Worm (Caenorhabditis elegans) whole organism, mixed stage, embryonic: ENCODE data around the gene snrp-40.1.

ENCODE experiments used
- M03D4.4 ChIP-seq: sonication (generic microtip); optimal IDR thresholded peaks from 2 replicates; lab custom pipeline; 2017; ENCODE audit warnings: mild to moderate bottlenecking, missing genetic modification characterization, missing compliant biosample characterization
- bed-3 ChIP-seq: fragments of 200-800 bp; sonication (Bioruptor generic); optimal IDR thresholded peaks from 3 replicates; lab custom pipeline; 2018; ENCODE audit warnings: mild to moderate bottlenecking, missing genetic modification characterization, moderate library complexity, missing compliant biosample characterization
- blmp-1 ChIP-seq: fragments of 150-350 bp; optimal IDR thresholded peaks from 2 replicates; lab custom pipeline; 2014; ENCODE audit warnings: missing biosample characterization, missing genetic modification characterization
- ceh-39 ChIP-seq: fragments of 150-350 bp; optimal IDR thresholded peaks from 2 replicates; lab custom pipeline; 2014; ENCODE audit warnings: missing biosample characterization, missing genetic modification characterization
- ceh-43 ChIP-seq: fragments of 200-800 bp; sonication (Bioruptor generic); optimal IDR thresholded peaks from 2 replicates; lab custom pipeline; 2018; ENCODE audit warnings: mild to moderate bottlenecking, missing genetic modification characterization, moderate library complexity, missing compliant biosample characterization
- ces-1 ChIP-seq: fragments of 150-350 bp; optimal IDR thresholded peaks from 2 replicates; lab custom pipeline; 2014; ENCODE audit warnings: missing biosample characterization, missing genetic modification reagents, missing genetic modification characterization
- cnd-1 ChIP-seq: fragments of 200-800 bp; sonication (Bioruptor generic); optimal IDR thresholded peaks from 2 replicates; lab custom pipeline; 2018; ENCODE audit warnings: mild to moderate bottlenecking, missing genetic modification characterization, missing compliant biosample characterization
- drap-1 ChIP-seq: fragments of 200-800 bp; sonication (Bioruptor generic); optimal IDR thresholded peaks from 3 replicates; lab custom pipeline; 2018; ENCODE audit warnings: mild to moderate bottlenecking, missing genetic modification characterization, missing compliant biosample characterization
- elt-1 ChIP-seq: sonication (generic microtip); optimal IDR thresholded peaks from 2 replicates; lab custom pipeline; 2017; ENCODE audit warnings: missing genetic modification characterization, mild to moderate bottlenecking, missing compliant biosample characterization, antibody characterized with exemption, moderate library complexity, borderline replicate concordance; ENCODE audit not compliant: insufficient read depth
- elt-3 ChIP-seq: fragments of 150-350 bp; optimal IDR thresholded peaks from 2 replicates; lab custom pipeline; 2014; ENCODE audit warnings: missing biosample characterization, missing genetic modification characterization
- flh-1 ChIP-seq: fragments of 200-800 bp; sonication (Bioruptor generic); optimal IDR thresholded peaks from 2 replicates; lab custom pipeline; 2018; ENCODE audit warnings: mild to moderate bottlenecking, missing genetic modification characterization, moderate library complexity, missing compliant biosample characterization
- ham-2 ChIP-seq: fragments of 200-800 bp; sonication (Bioruptor generic); optimal IDR thresholded peaks from 2 replicates; lab custom pipeline; 2018; ENCODE audit warnings: mild to moderate bottlenecking, missing genetic modification characterization, missing compliant biosample characterization
- hlh-1 ChIP-seq: fragments of 150-350 bp; optimal IDR thresholded peaks from 2 replicates; lab custom pipeline; 2014; ENCODE audit warnings: missing biosample characterization, missing genetic modification reagents, missing genetic modification characterization
- lin-13 ChIP-seq: fragments of 150-350 bp; optimal IDR thresholded peaks from 2 replicates; lab custom pipeline; 2014; ENCODE audit warnings: missing biosample characterization, missing genetic modification characterization
- lsy-2 ChIP-seq: fragments of 150-350 bp; optimal IDR thresholded peaks from 2 replicates; lab custom pipeline; 2014; ENCODE audit warnings: missing biosample characterization, missing genetic modification characterization
- mab-5 ChIP-seq: fragments of 150-350 bp; optimal IDR thresholded peaks from 2 replicates; lab custom pipeline; 2014; ENCODE audit warnings: missing biosample characterization, missing genetic modification characterization
- mep-1 ChIP-seq: fragments of 150-350 bp; optimal IDR thresholded peaks from 2 replicates; lab custom pipeline; 2017; ENCODE audit warnings: missing biosample characterization, missing genetic modification reagents, missing genetic modification characterization, inconsistent platforms
- mls-2 ChIP-seq: sonication (generic microtip); optimal IDR thresholded peaks from 2 replicates; lab custom pipeline; 2016; ENCODE audit warnings: mild to moderate bottlenecking, missing genetic modification characterization, moderate library complexity, missing compliant biosample characterization
- nhr-237 ChIP-seq: fragments of 150-350 bp; optimal IDR thresholded peaks from 2 replicates; lab custom pipeline; 2014; ENCODE audit warnings: missing biosample characterization, missing genetic modification characterization
- nhr-28 ChIP-seq: fragments of 150-350 bp; optimal IDR thresholded peaks from 2 replicates; lab custom pipeline; 2014; ENCODE audit warnings: missing biosample characterization, missing genetic modification characterization
- nhr-76 ChIP-seq: sonication (generic microtip); optimal IDR thresholded peaks from 2 replicates; lab custom pipeline; 2017; ENCODE audit warnings: missing biosample characterization, missing genetic modification characterization
- pha-4 ChIP-seq: fragments of 150-350 bp; optimal IDR thresholded peaks from 2 replicates; lab custom pipeline; 2018; ENCODE audit warnings: missing biosample characterization, missing genetic modification reagents, missing genetic modification characterization
- sem-2 ChIP-seq: fragments of 200-800 bp; sonication (Bioruptor generic); optimal IDR thresholded peaks from 2 replicates; lab custom pipeline; 2018; ENCODE audit warnings: mild to moderate bottlenecking, missing genetic modification characterization, missing compliant biosample characterization
- snpc-4 ChIP-seq: fragments of 150-350 bp; optimal IDR thresholded peaks from 2 replicates; lab custom pipeline; 2014; ENCODE audit warnings: missing biosample characterization, missing genetic modification characterization
- sptf-1 ChIP-seq: sonication (generic microtip); optimal IDR thresholded peaks from 2 replicates; lab custom pipeline; 2017; ENCODE audit warnings: mild to moderate bottlenecking, missing genetic modification characterization, moderate library complexity, missing compliant biosample characterization
- tbx-8 ChIP-seq: fragments of 200-800 bp; sonication (Bioruptor generic); optimal IDR thresholded peaks from 2 replicates; lab custom pipeline; 2018; ENCODE audit warnings: mild to moderate bottlenecking, missing genetic modification characterization, moderate library complexity, missing compliant biosample characterization
- unc-120 ChIP-seq: sonication (generic microtip); optimal IDR thresholded peaks from 2 replicates; lab custom pipeline; 2017; ENCODE audit warnings: missing genetic modification characterization, missing compliant biosample characterization; ENCODE audit not compliant: poor library complexity, severe bottlenecking
- unc-39 ChIP-seq: fragments of 150-350 bp; optimal IDR thresholded peaks from 2 replicates; lab custom pipeline; 2014; ENCODE audit warnings: missing biosample characterization, missing genetic modification characterization
- unc-62 ChIP-seq: fragments of 150-350 bp; optimal IDR thresholded peaks from 2 replicates; lab custom pipeline; 2014; ENCODE audit warnings: missing biosample characterization, missing genetic modification reagents, missing genetic modification characterization
- ztf-11 ChIP-seq: fragments of 150-350 bp; optimal IDR thresholded peaks from 2 replicates; lab custom pipeline; 2014; ENCODE audit warnings: missing biosample characterization, missing genetic modification characterization

Gene snrp-40.1

ce11 chrX:11299642-11300307, at the start of gene snrp-40.1, which contains the start of gene F08G12.3:
snrp-40.1 (minus strand) TSS chrX:11299784.
F08G12.3 (plus strand) TSS chrX:11300257.
- TF ChIP-seq hlh-1 (tag; lab: Kevin White, UChicago), result peak; percentile 73
- peak; percentile 72 for TF ChIP-seq M03D4.4 (tag; lab: Kevin White, UChicago)
- peak; percentile 46 for TF ChIP-seq ces-1 (GFP tag; lab: Kevin White, UChicago)
- TF ChIP-seq unc-120 (tag; lab: Kevin White, UChicago), result peak; percentile 15
- peak; percentile 48 for TF ChIP-seq mls-2
- TF ChIP-seq unc-62 (GFP tag; lab: Kevin White, UChicago), result peak; percentile 13
- peak; percentile 66 for TF ChIP-seq sptf-1 (tag; lab: Kevin White, UChicago)
- TF ChIP-seq tbx-8 (GFP tag; lab: Kevin White, UChicago), result no peak
- TF ChIP-seq ztf-11 (tag; lab: Kevin White, UChicago), result peak; percentile 49
- TF ChIP-seq cnd-1 (tag; lab: Kevin White, UChicago), result peak; percentile 29
- no peak for TF ChIP-seq mab-5 (tag; lab: Kevin White, UChicago)
- no peak for TF ChIP-seq snpc-4
- no peak for TF ChIP-seq ceh-43
- peak; percentile 56 for TF ChIP-seq drap-1 (GFP tag; lab: Kevin White, UChicago)
- TF ChIP-seq unc-39 (tag; lab: Kevin White, UChicago), result peak; percentile 15
- TF ChIP-seq lsy-2 (tag; lab: Kevin White, UChicago), result peak; percentile 48
- peak; percentile 52 for TF ChIP-seq pha-4 (tag; lab: Kevin White, UChicago)
- peak; percentile 35 for TF ChIP-seq mep-1 (tag; lab: Kevin White, UChicago)
- no peak for TF ChIP-seq nhr-237
- no peak for TF ChIP-seq blmp-1 (tag; lab: Kevin White, UChicago)

- no peak for TF ChIP-seq pha-4 (tag; lab: Kevin White, UChicago)
Observed at ce11 chrX:11346155-11346554, 46.6 kb upstream of the snrp-40.1 start, which contains the start of gene oct-2. oct-2 (plus strand) TSS chrX:11346455.

- TF ChIP-seq sem-2 (GFP tag; lab: Kevin White, UChicago), result no peak
- TF ChIP-seq ces-1 (GFP tag; lab: Kevin White, UChicago), result peak; percentile 89
- TF ChIP-seq bed-3 (GFP tag; lab: Kevin White, UChicago), result no peak
Observed at ce11 chrX:11345471-11345870, 45.9 kb upstream of the snrp-40.1 start.

ce11 chrX:11344899-11345298, 45.3 kb upstream of the snrp-40.1 start:
- TF ChIP-seq sem-2 (GFP tag; lab: Kevin White, UChicago) (no peak), lsy-2 (tag; lab: Kevin White, UChicago) (no peak), unc-62 (GFP tag; lab: Kevin White, UChicago) (peak; percentile 21), tbx-8 (GFP tag; lab: Kevin White, UChicago) (no peak), mls-2 (no peak), nhr-237 (no peak), M03D4.4 (tag; lab: Kevin White, UChicago) (no peak), ceh-39 (tag; lab: Kevin White, UChicago) (no peak), sptf-1 (tag; lab: Kevin White, UChicago) (no peak), hlh-1 (tag; lab: Kevin White, UChicago) (peak; percentile 61), elt-1 (tag; lab: Kevin White, UChicago) (no peak), bed-3 (GFP tag; lab: Kevin White, UChicago) (no peak)

- TF ChIP-seq lsy-2 (tag; lab: Kevin White, UChicago) (no peak), snpc-4 (no peak), flh-1 (no peak), elt-3 (tag; lab: Kevin White, UChicago) (no peak), lin-13 (tag; lab: Kevin White, UChicago) (no peak), ceh-39 (tag; lab: Kevin White, UChicago) (no peak), ham-2 (GFP tag; lab: Kevin White, UChicago) (no peak), nhr-28 (no peak), nhr-237 (no peak), sptf-1 (tag; lab: Kevin White, UChicago) (no peak), ces-1 (GFP tag; lab: Kevin White, UChicago) (no peak), mep-1 (tag; lab: Kevin White, UChicago) (no peak), nhr-76 (no peak)
Observed at ce11 chrX:11340478-11340877, 40.9 kb upstream of the snrp-40.1 start.
